Worm (Caenorhabditis elegans) whole organism, L4 larva: Measurements from ENCODE around the gene F28H7.2.

Source experiments
- daf-19 ChIP-seq: fragments of 200-800 bp; sonication (Bioruptor generic); conservative IDR thresholded peaks from 2 replicates; pipeline ENCODE4 v1.3.6; 2022; ENCODE audit warnings: missing genetic modification characterization, missing compliant biosample characterization
- zag-1 ChIP-seq: fragments of 150-350 bp; optimal IDR thresholded peaks from 2 replicates; lab custom pipeline; 2014; ENCODE audit warnings: missing biosample characterization, missing genetic modification characterization

ce11 chrV:10771390-10771789 is 23.7 kb downstream of the F28H7.2 start, which contains the start of gene D1054.3:
- TF ChIP-seq daf-19 (GFP tag; lab: Robert Waterston, UW) (no peak), zag-1 (tag; lab: Kevin White, UChicago) (no peak)
